Worm (Caenorhabditis elegans): Measurements from ENCODE around the gene cgr-1.

Gene cgr-1

ce11 chrX:3584481-3584880 is 15.8 kb downstream of the cgr-1 start:
- TF ChIP-seq flt-1 (GFP tag; IDR thresholded peaks at IDR 0.05) = no peak
- TF ChIP-seq hnd-1 (tag; optimal IDR thresholded peaks at IDR 0.05) = no peak
- TF ChIP-seq tbx-37 (GFP tag; conservative IDR thresholded peaks at IDR 0.05) = no peak
- TF ChIP-seq ets-7 (tag; optimal IDR thresholded peaks at IDR 0.05) = no peak
- no peak for TF ChIP-seq aly-1 (tag; optimal IDR thresholded peaks at IDR 0.05)
- no peak for TF ChIP-seq ceh-13 (GFP tag; optimal IDR thresholded peaks at IDR 0.05)
- no peak for TF ChIP-seq tbx-11 (GFP tag; IDR thresholded peaks at IDR 0.05)
- TF ChIP-seq sea-1 (GFP tag; conservative IDR thresholded peaks at IDR 0.05) = no peak
- TF ChIP-seq ama-1 (optimal IDR thresholded peaks at IDR 0.05) = no peak
- no peak for TF ChIP-seq tra-4 (tag; optimal IDR thresholded peaks at IDR 0.05)

- TF ChIP-seq sea-1 (GFP tag; conservative IDR thresholded peaks at IDR 0.05) (no peak), hnd-1 (tag; optimal IDR thresholded peaks at IDR 0.05) (no peak), F13C5.2 (tag; optimal IDR thresholded peaks at IDR 0.05) (no peak), ceh-13 (GFP tag; optimal IDR thresholded peaks at IDR 0.05) (no peak), ceh-36 (tag; optimal IDR thresholded peaks at IDR 0.05) (no peak), ets-7 (tag; optimal IDR thresholded peaks at IDR 0.05) (no peak)
Observed at ce11 chrX:3583436-3583835, 16.8 kb downstream of the cgr-1 start.

ce11 chrX:3581813-3582212 is 18.4 kb downstream of the cgr-1 start:
- no peak for TF ChIP-seq aly-1 (tag; optimal IDR thresholded peaks at IDR 0.05)
- TF ChIP-seq hmbx-1 (tag; optimal IDR thresholded peaks at IDR 0.05) = no peak
- no peak for TF ChIP-seq hnd-1 (tag; optimal IDR thresholded peaks at IDR 0.05)
- TF ChIP-seq scrt-1 (GFP tag; IDR thresholded peaks at IDR 0.05) = no peak
- no peak for TF ChIP-seq pes-1 (GFP tag; IDR thresholded peaks at IDR 0.05)
- no peak for TF ChIP-seq hmg-4 (GFP tag; optimal IDR thresholded peaks at IDR 0.05)
- no peak for TF ChIP-seq ceh-13 (GFP tag; optimal IDR thresholded peaks at IDR 0.05)
- no peak for TF ChIP-seq sea-1 (GFP tag; conservative IDR thresholded peaks at IDR 0.05)
- no peak for TF ChIP-seq ceh-36 (tag; optimal IDR thresholded peaks at IDR 0.05)
- TF ChIP-seq ama-1 (optimal IDR thresholded peaks at IDR 0.05) = no peak
- TF ChIP-seq ets-7 (tag; optimal IDR thresholded peaks at IDR 0.05) = no peak
- TF ChIP-seq F13C5.2 (tag; optimal IDR thresholded peaks at IDR 0.05) = no peak
- no peak for TF ChIP-seq tbx-11 (GFP tag; IDR thresholded peaks at IDR 0.05)
- TF ChIP-seq tbx-37 (GFP tag; conservative IDR thresholded peaks at IDR 0.05) = no peak
- TF ChIP-seq B0310.2 (tag; optimal IDR thresholded peaks at IDR 0.05) = no peak
- TF ChIP-seq tra-4 (tag; optimal IDR thresholded peaks at IDR 0.05) = no peak
- TF ChIP-seq flt-1 (GFP tag; IDR thresholded peaks at IDR 0.05) = no peak

- TF ChIP-seq hmg-4 (GFP tag; optimal IDR thresholded peaks at IDR 0.05) (no peak), ama-1 (optimal IDR thresholded peaks at IDR 0.05) (no peak), pes-1 (GFP tag; IDR thresholded peaks at IDR 0.05) (no peak), hnd-1 (tag; optimal IDR thresholded peaks at IDR 0.05) (no peak), tbx-37 (GFP tag; conservative IDR thresholded peaks at IDR 0.05) (no peak), ceh-13 (GFP tag; optimal IDR thresholded peaks at IDR 0.05) (no peak), tbx-11 (GFP tag; IDR thresholded peaks at IDR 0.05) (no peak), ets-7 (tag; optimal IDR thresholded peaks at IDR 0.05) (no peak), hmbx-1 (tag; optimal IDR thresholded peaks at IDR 0.05) (no peak), ceh-36 (tag; optimal IDR thresholded peaks at IDR 0.05) (no peak), tra-4 (tag; optimal IDR thresholded peaks at IDR 0.05) (no peak), F13C5.2 (tag; optimal IDR thresholded peaks at IDR 0.05) (no peak), B0310.2 (tag; optimal IDR thresholded peaks at IDR 0.05) (no peak), sea-1 (GFP tag; conservative IDR thresholded peaks at IDR 0.05) (no peak), flt-1 (GFP tag; IDR thresholded peaks at IDR 0.05) (no peak)
Observed at ce11 chrX:3576239-3576638, 24.0 kb downstream of the cgr-1 start, which contains the start of gene ckc-1. ckc-1 (plus strand) TSS chrX:3576606.

ce11 chrX:3573482-3573881 is 26.8 kb downstream of the cgr-1 start, which contains the start of gene T27A10.5:
T27A10.5 (minus strand) TSS chrX:3573582.
- TF ChIP-seq scrt-1 (GFP tag; IDR thresholded peaks at IDR 0.05) = no peak
- TF ChIP-seq ama-1 (optimal IDR thresholded peaks at IDR 0.05) = no peak
- no peak for TF ChIP-seq tra-4 (tag; optimal IDR thresholded peaks at IDR 0.05)
- no peak for TF ChIP-seq ets-7 (tag; optimal IDR thresholded peaks at IDR 0.05)
- no peak for TF ChIP-seq hnd-1 (tag; optimal IDR thresholded peaks at IDR 0.05)
- TF ChIP-seq tbx-37 (GFP tag; conservative IDR thresholded peaks at IDR 0.05) = no peak
- no peak for TF ChIP-seq pes-1 (GFP tag; IDR thresholded peaks at IDR 0.05)
- TF ChIP-seq tbx-11 (GFP tag; IDR thresholded peaks at IDR 0.05) = no peak
- no peak for TF ChIP-seq hmg-4 (GFP tag; optimal IDR thresholded peaks at IDR 0.05)
- TF ChIP-seq flt-1 (GFP tag; IDR thresholded peaks at IDR 0.05) = no peak
- no peak for TF ChIP-seq sea-1 (GFP tag; conservative IDR thresholded peaks at IDR 0.05)
- TF ChIP-seq F13C5.2 (tag; optimal IDR thresholded peaks at IDR 0.05) = no peak
- TF ChIP-seq aly-1 (tag; optimal IDR thresholded peaks at IDR 0.05) = no peak
- TF ChIP-seq B0310.2 (tag; optimal IDR thresholded peaks at IDR 0.05) = no peak
- TF ChIP-seq ceh-36 (tag; optimal IDR thresholded peaks at IDR 0.05) = no peak
- no peak for TF ChIP-seq ceh-13 (GFP tag; optimal IDR thresholded peaks at IDR 0.05)
- no peak for TF ChIP-seq hmbx-1 (tag; optimal IDR thresholded peaks at IDR 0.05)

- TF ChIP-seq tbx-37 (GFP tag; conservative IDR thresholded peaks at IDR 0.05) (no peak), pes-1 (GFP tag; IDR thresholded peaks at IDR 0.05) (no peak), ets-7 (tag; optimal IDR thresholded peaks at IDR 0.05) (no peak)
Observed at ce11 chrX:3572490-3572889, 27.8 kb downstream of the cgr-1 start, which contains the start of gene vit-3. vit-3 (minus strand) TSS chrX:3572549.

- TF ChIP-seq flt-1 (GFP tag; IDR thresholded peaks at IDR 0.05) (no peak), tbx-37 (GFP tag; conservative IDR thresholded peaks at IDR 0.05) (no peak), aly-1 (tag; optimal IDR thresholded peaks at IDR 0.05) (no peak), B0310.2 (tag; optimal IDR thresholded peaks at IDR 0.05) (no peak), tra-4 (tag; optimal IDR thresholded peaks at IDR 0.05) (no peak), ceh-13 (GFP tag; optimal IDR thresholded peaks at IDR 0.05) (no peak), hmg-4 (GFP tag; optimal IDR thresholded peaks at IDR 0.05) (no peak), pes-1 (GFP tag; IDR thresholded peaks at IDR 0.05) (no peak), hmbx-1 (tag; optimal IDR thresholded peaks at IDR 0.05) (no peak), scrt-1 (GFP tag; IDR thresholded peaks at IDR 0.05) (no peak), ceh-36 (tag; optimal IDR thresholded peaks at IDR 0.05) (no peak), sea-1 (GFP tag; conservative IDR thresholded peaks at IDR 0.05) (no peak), ama-1 (optimal IDR thresholded peaks at IDR 0.05) (no peak)
Observed at ce11 chrX:3566856-3567255, 33.4 kb downstream of the cgr-1 start.

Measured in whole organism, early embryonic.